Fruit fly (Drosophila melanogaster): Measurements from ENCODE around the gene CG17726.

CG17726 gene

dm6 chr3R:11243951-11244660 is 17.5 kb downstream of the CG17726 start, which contains the start of the genes CG17734 and CG5214 (continued):
- TF ChIP-seq run (tag; optimal IDR thresholded peaks at IDR 0.05) (no peak), toy (GFP tag; IDR thresholded peaks at IDR 0.05) (no peak), CG10654 (GFP tag; optimal IDR thresholded peaks at IDR 0.05) (no peak), CG14965 (GFP tag; optimal IDR thresholded peaks at IDR 0.05; ENCODE audit: borderline replicate concordance) (no peak), ATbp (GFP tag; optimal IDR thresholded peaks at IDR 0.05) (no peak), CG13296 (GFP tag; optimal IDR thresholded peaks at IDR 0.05) (no peak), nau (GFP tag; optimal IDR thresholded peaks at IDR 0.05) (no peak), CG3847 (GFP tag; IDR thresholded peaks at IDR 0.05) (no peak), Scr (GFP tag; IDR thresholded peaks at IDR 0.05; ENCODE audit: partially characterized antibody) (peak; percentile 82), CG9215 (GFP tag; IDR thresholded peaks at IDR 0.05) (no peak), CG2199 (GFP tag; IDR thresholded peaks at IDR 0.05) (no peak), CG33213 (GFP tag; optimal IDR thresholded peaks at IDR 0.05) (no peak), CG11456 (GFP tag; IDR thresholded peaks at IDR 0.05) (no peak), pb (GFP tag; optimal IDR thresholded peaks at IDR 0.05) (no peak), CG2202 (tag; optimal IDR thresholded peaks at IDR 0.05) (no peak), TFAM (GFP tag; optimal IDR thresholded peaks at IDR 0.05) (no peak), so (GFP tag; IDR thresholded peaks at IDR 0.05) (no peak), CG13123 (GFP tag; optimal IDR thresholded peaks at IDR 0.05) (peak; percentile 13), CG30403 (GFP tag; optimal IDR thresholded peaks at IDR 0.05) (peak; percentile 50), Elba2 (GFP tag; optimal IDR thresholded peaks at IDR 0.05) (no peak), D (optimal IDR thresholded peaks at IDR 0.05) (no peak), D (GFP tag; optimal IDR thresholded peaks at IDR 0.05) (no peak), mld (GFP tag; IDR thresholded peaks at IDR 0.05; ENCODE audit: partially characterized antibody) (no peak), repo (GFP tag; optimal IDR thresholded peaks at IDR 0.05) (no peak), CG1832 (GFP tag; optimal IDR thresholded peaks at IDR 0.05) (no peak), tx (GFP tag; optimal IDR thresholded peaks at IDR 0.05) (no peak), ewg (GFP tag; optimal IDR thresholded peaks at IDR 0.05) (peak; percentile 21), CG10431 (GFP tag; optimal IDR thresholded peaks at IDR 0.05) (no peak), Hmr (GFP tag; optimal IDR thresholded peaks at IDR 0.05) (no peak), CG31441 (GFP tag; IDR thresholded peaks at IDR 0.05) (peak; percentile 41; the same call in 1 of the 2 replicates), ase (GFP tag; IDR thresholded peaks at IDR 0.05) (no peak), CG33557 (GFP tag; optimal IDR thresholded peaks at IDR 0.05) (no peak), CG11085 (GFP tag; IDR thresholded peaks at IDR 0.05) (no peak), sd (tag; optimal IDR thresholded peaks at IDR 0.05) (no peak), Bteb2 (GFP tag; optimal IDR thresholded peaks at IDR 0.05) (no peak), crc (GFP tag; optimal IDR thresholded peaks at IDR 0.05) (no peak), Opbp (GFP tag; IDR thresholded peaks at IDR 0.05; ENCODE audit: partially characterized antibody) (peak; percentile 69; the same call in 2 of the 3 replicates), CG7839 (tag; optimal IDR thresholded peaks at IDR 0.05) (no peak), CG30431 (GFP tag; optimal IDR thresholded peaks at IDR 0.05) (no peak), esg (GFP tag; conservative IDR thresholded peaks at IDR 0.05) (no peak), sug (tag; optimal IDR thresholded peaks at IDR 0.05) (peak; percentile 58), gcm (GFP tag; optimal IDR thresholded peaks at IDR 0.05) (no peak), CG16779 (GFP tag; IDR thresholded peaks at IDR 0.05) (no peak), CG3281 (GFP tag; optimal IDR thresholded peaks at IDR 0.05) (no peak), Dp (GFP tag; optimal IDR thresholded peaks at IDR 0.05) (peak; percentile 38), grau (tag; optimal IDR thresholded peaks at IDR 0.05) (no peak), vfl (GFP tag; optimal IDR thresholded peaks at IDR 0.05) (no peak), CG3726 (GFP tag; IDR thresholded peaks at IDR 0.05) (no peak), CG7987 (GFP tag; optimal IDR thresholded peaks at IDR 0.05) (no peak), Atf6 (GFP tag; IDR thresholded peaks at IDR 0.05) (no peak; the same call in 1 of the 2 replicates), HmgD (GFP tag; optimal IDR thresholded peaks at IDR 0.05) (peak; percentile 53)

Data from whole organism, embryonic.